Worm (Caenorhabditis elegans) whole organism, L2 larva: Measurements from ENCODE around the gene F43G6.17.
"Not testable (repeated sequence)": the region's sequence is repeated elsewhere in the genome, so short reads cannot be mapped to it uniquely, and the experiment has no call there.

Source experiments
- F13H6.1 ChIP-seq: sonication (generic microtip); optimal IDR thresholded peaks from 2 replicates; lab custom pipeline; 2016; ENCODE audit warnings: missing genetic modification characterization, missing compliant biosample characterization
- lsy-2 ChIP-seq, 2 experiments: fragments of 150-350 bp in 1 of 2; sonication (generic microtip) in 1 of 2; optimal IDR thresholded peaks; 2 replicates each; lab custom pipeline; 2014 to 2017; ENCODE audit warnings: missing biosample characterization in 2 of 2, missing genetic modification characterization in 2 of 2
- nhr-6 ChIP-seq: fragments of 150-350 bp; optimal IDR thresholded peaks from 2 replicates; lab custom pipeline; 2014; ENCODE audit warnings: missing biosample characterization, missing genetic modification characterization
- nhr-77 ChIP-seq: fragments of 150-350 bp; optimal IDR thresholded peaks from 2 replicates; lab custom pipeline; 2014; ENCODE audit warnings: missing biosample characterization, missing genetic modification characterization
- ztf-11 ChIP-seq: sonication (generic microtip); optimal IDR thresholded peaks from 2 replicates; lab custom pipeline; 2017; ENCODE audit warnings: missing biosample characterization, missing genetic modification characterization
- ztf-4 ChIP-seq: fragments of 150-350 bp; optimal IDR thresholded peaks from 2 replicates; lab custom pipeline; 2014; ENCODE audit warnings: missing biosample characterization, missing genetic modification characterization

ce11 chrII:11759277-11759676, 43.3 kb upstream of the F43G6.17 start, which contains the start of the genes F44E5.4 and F44E5.5:
- TF ChIP-seq lsy-2 (tag; optimal IDR thresholded peaks at IDR 0.05; lab: Kevin White, UChicago) (peak; percentile 84 to 88), ztf-11 (tag; lab: Kevin White, UChicago) (peak; percentile 54), F13H6.1 (tag; lab: Kevin White, UChicago) (peak; percentile 89), nhr-6 (tag; lab: Kevin White, UChicago) (peak; percentile 70), ztf-4 (tag; lab: Kevin White, UChicago) (peak; percentile 79)
- not testable (repeated sequence) for TF ChIP-seq nhr-77
